Fruit fly (Drosophila melanogaster) whole organism, embryonic: ENCODE data around the gene sunn.

Source experiments
- Aef1 ChIP-seq: fragments of 200-800 bp; sonication (Bioruptor generic); IDR thresholded peaks from 3 replicates; pipeline ENCODE4 v1.3.6; 2022; ENCODE audit warnings: missing biosample characterization, missing genetic modification characterization
- Atf3 ChIP-seq: fragments of 200-800 bp; sonication (Bioruptor generic); optimal IDR thresholded peaks from 3 replicates; lab custom pipeline; 2016; ENCODE audit warnings: missing biosample characterization, missing genetic modification characterization
- Blimp-1 ChIP-seq: fragments of 200-800 bp; sonication (Bioruptor generic); optimal IDR thresholded peaks from 3 replicates; lab custom pipeline; 2018; ENCODE audit warnings: missing biosample characterization, missing genetic modification characterization, mild to moderate bottlenecking, moderate library complexity, missing genetic modification reagents
- CG13287 ChIP-seq: fragments of 200-800 bp; sonication (Bioruptor generic); IDR thresholded peaks from 2 replicates; pipeline ENCODE4 v1.3.6; 2022; ENCODE audit warnings: missing biosample characterization, missing genetic modification characterization; ENCODE audit not compliant: partially characterized antibody
- CG33213 ChIP-seq: fragments of 200-800 bp; sonication (Bioruptor generic); optimal IDR thresholded peaks from 3 replicates; lab custom pipeline; 2016; ENCODE audit warnings: missing biosample characterization, missing genetic modification characterization
- CG34224 ChIP-seq: fragments of 200-800 bp; sonication (Bioruptor generic); IDR thresholded peaks from 3 replicates; pipeline ENCODE4 v1.3.6; 2022; ENCODE audit warnings: missing biosample characterization, missing genetic modification characterization; ENCODE audit not compliant: partially characterized antibody
- CG4404 ChIP-seq: fragments of 200-800 bp; sonication (Bioruptor generic); IDR thresholded peaks from 2 replicates; pipeline ENCODE4 v1.3.6; 2022; ENCODE audit warnings: missing biosample characterization, missing genetic modification characterization
- CG5180 ChIP-seq: fragments of 200-800 bp; sonication (Bioruptor generic); optimal IDR thresholded peaks from 3 replicates; lab custom pipeline; 2017; ENCODE audit warnings: missing biosample characterization, missing genetic modification characterization, mild to moderate bottlenecking, moderate library complexity, missing genetic modification reagents
- CG6683 ChIP-seq: fragments of 200-800 bp; sonication (Bioruptor generic); optimal IDR thresholded peaks from 2 replicates; lab custom pipeline; 2017; ENCODE audit warnings: missing biosample characterization, mild to moderate bottlenecking, missing genetic modification characterization, missing genetic modification reagents
- CG7928 ChIP-seq: fragments of 200-800 bp; sonication (Bioruptor generic); optimal IDR thresholded peaks from 2 replicates; lab custom pipeline; 2017; ENCODE audit warnings: missing biosample characterization, mild to moderate bottlenecking, missing genetic modification characterization
- Dref ChIP-seq: fragments of 200-800 bp; sonication (Bioruptor generic); IDR thresholded peaks from 2 replicates; pipeline ENCODE4 v1.3.6; 2022; ENCODE audit warnings: missing biosample characterization, missing genetic modification characterization
- Drgx ChIP-seq: fragments of 200-800 bp; sonication (Bioruptor generic); IDR thresholded peaks from 2 replicates; pipeline ENCODE4 v1.3.6; 2022; ENCODE audit warnings: missing biosample characterization, missing genetic modification characterization
- Fer2 ChIP-seq: fragments of 200-800 bp; sonication (Bioruptor generic); optimal IDR thresholded peaks from 2 replicates; lab custom pipeline; 2018; ENCODE audit warnings: missing biosample characterization, mild to moderate bottlenecking, missing genetic modification characterization, moderate library complexity
- HLH54F ChIP-seq: fragments of 200-800 bp; sonication (Bioruptor generic); optimal IDR thresholded peaks from 3 replicates; lab custom pipeline; 2016; ENCODE audit warnings: missing biosample characterization, missing genetic modification characterization
- Hand ChIP-seq: fragments of 200-800 bp; sonication (Bioruptor generic); optimal IDR thresholded peaks from 2 replicates; lab custom pipeline; 2017; ENCODE audit warnings: mild to moderate bottlenecking, missing biosample characterization, missing genetic modification reagents, missing genetic modification characterization
- Hmr ChIP-seq: fragments of 200-800 bp; sonication (Bioruptor generic); optimal IDR thresholded peaks from 3 replicates; lab custom pipeline; 2017; ENCODE audit warnings: mild to moderate bottlenecking, missing biosample characterization, missing genetic modification reagents, missing genetic modification characterization
- Hmx ChIP-seq: fragments of 200-800 bp; sonication (Bioruptor generic); optimal IDR thresholded peaks from 2 replicates; lab custom pipeline; 2016; ENCODE audit warnings: missing biosample characterization, missing genetic modification characterization
- Hr78 ChIP-seq, 2 experiments: fragments of 200-800 bp in 1 of 2; fragments of >200 bp in 1 of 2; sonication (Bioruptor generic) in 1 of 2; optimal IDR thresholded peaks; 2 replicates each; lab custom pipeline; 2017 to 2019; ENCODE audit warnings: missing biosample characterization in 2 of 2, missing genetic modification characterization in 2 of 2, mild to moderate bottlenecking in 1 of 2, moderate library complexity in 1 of 2
- Kr ChIP-seq: fragments of 200-800 bp; sonication (Bioruptor generic); optimal IDR thresholded peaks from 2 replicates; lab custom pipeline; 2017; ENCODE audit warnings: missing biosample characterization, mild to moderate bottlenecking, missing genetic modification characterization
- Med ChIP-seq: fragments of 200-800 bp; sonication (Bioruptor generic); peaks from one replicate; lab custom pipeline; 2016; ENCODE audit warnings: missing biosample characterization, missing genetic modification characterization, mild to moderate bottlenecking, inconsistent platforms, moderate library complexity
- NFAT ChIP-seq: fragments of 200-800 bp; sonication (Bioruptor generic); IDR thresholded peaks from 2 replicates; pipeline ENCODE4 v1.3.6; 2022; ENCODE audit warnings: missing biosample characterization, missing genetic modification characterization
- Oli ChIP-seq: fragments of 200-800 bp; sonication (Bioruptor generic); optimal IDR thresholded peaks from 2 replicates; lab custom pipeline; 2018; ENCODE audit warnings: missing biosample characterization, mild to moderate bottlenecking, missing genetic modification characterization, moderate library complexity
- abd-A ChIP-seq: fragments of 200-800 bp; sonication (Bioruptor generic); optimal IDR thresholded peaks from 3 replicates; lab custom pipeline; 2019; ENCODE audit warnings: missing biosample characterization, mild to moderate bottlenecking, missing genetic modification characterization, moderate library complexity
- croc ChIP-seq: fragments of 200-800 bp; sonication (Bioruptor generic); conservative IDR thresholded peaks from 3 replicates; pipeline ENCODE4 v1.3.6; 2022; ENCODE audit warnings: missing biosample characterization, missing genetic modification characterization
- crol ChIP-seq: fragments of 200-800 bp; sonication (Bioruptor generic); IDR thresholded peaks from 2 replicates; pipeline ENCODE4 v1.3.6; 2022; ENCODE audit warnings: missing biosample characterization, missing genetic modification characterization
- cwo ChIP-seq: fragments of 200-800 bp; sonication (Bioruptor generic); optimal IDR thresholded peaks from 3 replicates; lab custom pipeline; 2017; ENCODE audit warnings: missing biosample characterization, missing genetic modification characterization, mild to moderate bottlenecking, moderate library complexity, missing genetic modification reagents
- ems ChIP-seq: fragments of 200-800 bp; sonication (Bioruptor generic); optimal IDR thresholded peaks from 3 replicates; lab custom pipeline; 2016; ENCODE audit warnings: missing biosample characterization, missing genetic modification characterization
- ewg ChIP-seq: fragments of 200-800 bp; sonication (Bioruptor generic); optimal IDR thresholded peaks from 3 replicates; lab custom pipeline; 2017; ENCODE audit warnings: mild to moderate bottlenecking, missing biosample characterization, missing genetic modification reagents, missing genetic modification characterization
- gro ChIP-seq: fragments of 200-800 bp; sonication (Bioruptor generic); optimal IDR thresholded peaks from 2 replicates; lab custom pipeline; 2016; ENCODE audit warnings: missing biosample characterization, missing genetic modification characterization
- gsb ChIP-seq: fragments of 200-800 bp; sonication (Bioruptor generic); IDR thresholded peaks from 2 replicates; pipeline ENCODE4 v1.3.6; 2022; ENCODE audit warnings: missing biosample characterization, missing genetic modification characterization
- ind ChIP-seq: fragments of 200-800 bp; sonication (Bioruptor generic); optimal IDR thresholded peaks from 3 replicates; lab custom pipeline; 2016; ENCODE audit warnings: missing biosample characterization, missing genetic modification characterization
- jigr1 ChIP-seq: fragments of 200-800 bp; sonication (Bioruptor generic); IDR thresholded peaks from 3 replicates; pipeline ENCODE4 v1.3.6; 2022; ENCODE audit warnings: missing biosample characterization, missing genetic modification characterization
- nau ChIP-seq: fragments of 200-800 bp; sonication (Bioruptor generic); optimal IDR thresholded peaks from 3 replicates; lab custom pipeline; 2017; ENCODE audit warnings: missing biosample characterization, mild to moderate bottlenecking, missing genetic modification characterization, missing genetic modification reagents
- oc ChIP-seq: fragments of 200-800 bp; sonication (Bioruptor generic); optimal IDR thresholded peaks from 2 replicates; lab custom pipeline; 2018; ENCODE audit warnings: missing biosample characterization, mild to moderate bottlenecking, missing genetic modification characterization, moderate library complexity
- run ChIP-seq: fragments of 200-800 bp; sonication (Bioruptor generic); optimal IDR thresholded peaks from 3 replicates; lab custom pipeline; 2018; ENCODE audit warnings: missing biosample characterization, mild to moderate bottlenecking, missing genetic modification characterization
- sim ChIP-seq: fragments of 200-800 bp; sonication (Bioruptor generic); IDR thresholded peaks from 2 replicates; pipeline ENCODE4 v1.3.6; 2022; ENCODE audit warnings: missing biosample characterization, missing genetic modification characterization
- so ChIP-seq: fragments of 200-800 bp; sonication (Bioruptor generic); IDR thresholded peaks from 3 replicates; pipeline ENCODE4 v1.3.6; 2022; ENCODE audit warnings: missing biosample characterization, missing genetic modification characterization
- tll ChIP-seq, 2 experiments: fragments of 200-800 bp in 1 of 2; fragments of >200 bp in 1 of 2; sonication (Bioruptor generic) in 1 of 2; optimal IDR thresholded peaks; 2 replicates each; lab custom pipeline; 2017 to 2019; ENCODE audit warnings: missing biosample characterization in 2 of 2, missing genetic modification characterization in 2 of 2, mild to moderate bottlenecking in 1 of 2, moderate library complexity in 1 of 2
- tna ChIP-seq: fragments of 200-800 bp; sonication (Bioruptor generic); IDR thresholded peaks from 2 replicates; pipeline ENCODE4 v1.3.6; 2022; ENCODE audit warnings: missing biosample characterization, missing genetic modification characterization; ENCODE audit not compliant: partially characterized antibody
- twi ChIP-seq: fragments of 200-800 bp; optimal IDR thresholded peaks from 2 replicates; lab custom pipeline; 2019; ENCODE audit warnings: missing biosample characterization, mild to moderate bottlenecking, missing genetic modification characterization, moderate library complexity
- unpg ChIP-seq: fragments of 200-800 bp; sonication (Bioruptor generic); optimal IDR thresholded peaks from 3 replicates; lab custom pipeline; 2018; ENCODE audit warnings: missing biosample characterization, mild to moderate bottlenecking, missing genetic modification characterization, moderate library complexity
- vfl ChIP-seq: fragments of 200-800 bp; sonication (Bioruptor generic); optimal IDR thresholded peaks from 2 replicates; lab custom pipeline; 2016; ENCODE audit warnings: missing biosample characterization, missing genetic modification characterization
- vvl ChIP-seq: fragments of 200-800 bp; sonication (Bioruptor generic); IDR thresholded peaks from 2 replicates; pipeline ENCODE4 v1.3.6; 2022; ENCODE audit warnings: missing biosample characterization, missing genetic modification characterization
- yki ChIP-seq: fragments of >200 bp; optimal IDR thresholded peaks from 3 replicates; lab custom pipeline; 2018
- zfh1 ChIP-seq: fragments of 200-800 bp; sonication (Bioruptor generic); IDR thresholded peaks from 3 replicates; pipeline ENCODE4 v1.3.6; 2022; ENCODE audit warnings: missing biosample characterization, missing genetic modification characterization

sunn gene

DNA sequence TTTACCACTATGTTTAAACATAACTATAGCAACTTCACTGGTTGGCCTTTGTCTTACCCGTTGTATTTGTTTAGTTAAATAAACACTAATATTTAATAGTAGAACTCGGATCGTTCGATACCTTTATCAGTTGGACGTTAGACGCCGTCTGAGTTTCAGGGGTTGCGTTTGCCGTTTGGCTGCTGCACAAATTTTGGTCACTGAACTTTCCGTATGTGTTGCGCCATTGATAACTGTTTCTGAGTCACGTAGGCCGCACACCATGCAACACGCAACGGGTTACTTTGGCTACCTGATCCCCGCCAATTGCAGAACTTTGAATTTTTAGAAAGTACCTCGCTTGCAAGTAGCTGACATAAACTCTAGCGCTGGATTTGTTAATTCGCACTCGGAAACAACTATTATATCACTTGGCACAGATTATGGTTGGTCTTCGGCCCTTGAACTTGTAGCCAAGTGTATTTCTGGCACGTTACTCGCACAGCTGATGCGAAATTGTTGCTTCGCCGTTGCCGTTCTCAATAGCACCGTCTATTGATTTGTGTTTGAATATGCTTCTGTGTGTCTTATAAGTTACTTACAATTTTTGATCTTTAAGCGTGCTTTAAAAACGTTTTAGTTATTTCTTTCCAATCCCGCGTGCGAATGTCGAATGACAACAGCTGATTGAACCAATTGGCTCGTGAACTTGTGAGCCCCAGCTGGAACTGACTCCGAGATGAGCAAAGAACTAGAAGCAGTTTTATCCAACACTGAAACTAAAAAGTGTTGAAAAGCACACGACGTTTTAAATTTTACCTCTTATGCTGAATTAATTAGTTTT lies 31.6 kb upstream of the sunn start, which contains the start of gene Dph1 (continued):
- TF ChIP-seq gro (GFP tag; lab: Kevin White, UChicago), result peak; percentile 70
- peak; percentile 79 for TF ChIP-seq ems (GFP tag; lab: Kevin White, UChicago)
- peak; percentile 81 for TF ChIP-seq Blimp-1 (GFP tag; lab: Kevin White, UChicago)
- TF ChIP-seq Hand, result peak; percentile 59
- peak; percentile 89 for TF ChIP-seq so (GFP tag; lab: Robert Waterston, UW)
- TF ChIP-seq CG5180 (GFP tag; lab: Kevin White, UChicago), result peak; percentile 72
- no peak for TF ChIP-seq Dref
- peak; percentile 77 for TF ChIP-seq ewg (GFP tag; lab: Kevin White, UChicago)
- 0 out of 3 replicates have a peak, but pooled peaks have one; percentile 69 for TF ChIP-seq jigr1
- peak; percentile 57 for TF ChIP-seq CG33213 (GFP tag; lab: Kevin White, UChicago)
- TF ChIP-seq Hmr (GFP tag; lab: Kevin White, UChicago), result peak; percentile 84
- TF ChIP-seq CG6683, result peak; percentile 55
- peak; percentile 80 for TF ChIP-seq Kr (GFP tag; lab: Kevin White, UChicago)
- TF ChIP-seq yki, result no peak
- TF ChIP-seq gsb, result peak; percentile 34; the same call in 1 of the 2 replicates
- peak; percentile 87 for TF ChIP-seq sim
- TF ChIP-seq Aef1 (GFP tag; lab: Robert Waterston, UW), result peak; percentile 73
- TF ChIP-seq CG13287 (GFP tag; lab: Robert Waterston, UW), result peak; percentile 57

DNA sequence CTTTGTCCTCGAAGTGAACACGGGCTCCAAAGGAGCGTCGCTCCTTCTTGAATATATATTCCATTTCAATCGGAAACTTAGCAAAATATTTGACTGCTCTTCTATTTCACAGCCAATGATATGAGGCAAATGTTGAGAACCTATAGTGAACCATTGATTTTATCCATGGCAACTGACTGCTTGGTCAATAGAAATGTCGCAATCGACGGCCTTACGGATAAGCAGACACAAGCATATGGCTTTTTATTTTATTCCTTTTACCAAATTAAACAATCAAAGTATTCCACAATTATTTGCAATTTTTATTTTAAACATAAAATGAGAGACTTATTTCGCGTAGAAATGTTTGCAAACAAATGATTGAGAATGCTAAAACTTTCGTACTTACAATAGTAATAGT lies 29.0 kb upstream of the sunn start, which contains the start of gene Dnai2:
Dnai2 (minus strand) TSS at position 101 of the 400 bp plus-strand sequence.
- TF ChIP-seq Med (GFP tag; lab: Kevin White, UChicago) (peak; percentile 33), run (tag; lab: Kevin White, UChicago) (no peak)

DNA sequence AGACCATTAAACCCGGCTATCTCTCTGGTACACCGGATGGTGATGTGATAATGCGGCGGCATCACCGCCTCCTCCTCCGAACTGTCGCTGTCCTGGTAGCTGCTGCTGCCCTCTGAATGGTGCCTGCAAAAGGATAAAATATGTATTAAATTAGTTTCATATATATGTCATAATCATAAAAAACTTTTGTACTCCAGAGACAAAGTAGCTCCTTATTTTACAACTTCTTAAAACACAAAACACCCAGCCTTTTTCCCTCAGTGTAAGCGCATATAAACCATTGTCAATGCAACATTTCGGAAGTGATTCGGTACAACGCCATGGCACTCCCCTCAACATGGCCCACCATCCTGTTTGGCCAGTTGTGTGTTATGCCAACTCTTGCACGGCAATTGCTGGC lies 26.5 kb upstream of the sunn start:
- TF ChIP-seq Drgx (GFP tag; lab: Robert Waterston, UW), result peak; percentile 43
- TF ChIP-seq Fer2, result no peak
- no peak for TF ChIP-seq Oli (tag; lab: Kevin White, UChicago)
- no peak for TF ChIP-seq ind (GFP tag; lab: Kevin White, UChicago)
- no peak for TF ChIP-seq Atf3 (GFP tag; lab: Kevin White, UChicago)
- TF ChIP-seq HLH54F, result no peak
- no peak for TF ChIP-seq abd-A (tag; lab: Kevin White, UChicago)
- TF ChIP-seq, all 482 proteins: peak for 1

DNA sequence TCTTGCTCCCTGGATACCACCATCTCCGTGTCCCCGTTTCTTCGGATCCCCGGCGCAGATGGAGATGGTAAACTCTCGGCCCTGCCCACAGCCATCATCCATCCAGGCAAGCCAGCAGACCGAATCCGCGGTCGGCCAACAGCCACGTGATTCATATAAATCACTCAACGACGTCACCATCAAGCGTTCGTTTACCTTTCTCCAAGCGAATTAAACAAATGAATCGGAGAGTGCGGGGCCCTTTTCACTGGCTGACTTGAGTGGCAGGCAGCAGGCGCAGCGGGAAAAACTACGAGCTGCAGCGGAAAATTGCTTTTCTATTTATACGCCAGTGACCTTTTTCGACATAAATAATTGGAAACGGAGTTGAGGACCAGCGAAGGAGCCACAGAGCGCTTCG lies 24.6 kb upstream of the sunn start:
- TF ChIP-seq croc, result no peak
- TF ChIP-seq jigr1, result no peak
- peak; percentile 26; the same call in 1 of the 2 replicates for TF ChIP-seq crol (GFP tag; lab: Robert Waterston, UW)
- TF ChIP-seq CG7928, result no peak
- TF ChIP-seq zfh1 (GFP tag; lab: Robert Waterston, UW), result 0 out of 3 replicates have a peak, but pooled peaks have one; percentile 25
- peak; percentile 22 for TF ChIP-seq cwo
- no peak for TF ChIP-seq CG4404 (GFP tag; lab: Robert Waterston, UW)
- TF ChIP-seq nau (GFP tag; lab: Kevin White, UChicago), result peak; percentile 38
- TF ChIP-seq Hmx (GFP tag; lab: Kevin White, UChicago), result no peak
- TF ChIP-seq Hr78 (GFP tag; optimal IDR thresholded peaks at IDR 0.05; lab: Kevin White, UChicago), result peak in 1 of 2 experiments; percentile 18
- no peak for TF ChIP-seq oc (tag; lab: Kevin White, UChicago)
- TF ChIP-seq tna (GFP tag; lab: Robert Waterston, UW), result no peak
- peak; percentile 32 for TF ChIP-seq twi (tag; lab: Kevin White, UChicago)
- TF ChIP-seq unpg (GFP tag; lab: Kevin White, UChicago), result no peak
- TF ChIP-seq CG34224 (GFP tag; lab: Robert Waterston, UW), result no peak
- no peak for TF ChIP-seq tll (GFP tag; optimal IDR thresholded peaks at IDR 0.05; lab: Kevin White, UChicago)
- TF ChIP-seq vvl (GFP tag; lab: Robert Waterston, UW), result peak; percentile 19; the same call in 1 of the 2 replicates
- TF ChIP-seq NFAT, result no peak
- TF ChIP-seq vfl (GFP tag; lab: Kevin White, UChicago), result no peak
- TF ChIP-seq Med (GFP tag; lab: Kevin White, UChicago), result peak; percentile 61
